Worm (Caenorhabditis elegans) whole organism, early embryonic: ENCODE results near the gene W06G6.11.
"Not testable (repeated sequence)": the region's sequence is repeated elsewhere in the genome, so short reads cannot be mapped to it uniquely, and the experiment has no call there.

Experiments used
- F13C5.2 ChIP-seq: sonication (generic microtip); optimal IDR thresholded peaks from 2 replicates; lab custom pipeline; 2017; ENCODE audit warnings: mild to moderate bottlenecking, missing genetic modification characterization, inconsistent platforms, missing compliant biosample characterization
- aly-1 ChIP-seq: sonication (generic microtip); optimal IDR thresholded peaks from 2 replicates; lab custom pipeline; 2016; ENCODE audit warnings: missing genetic modification characterization, missing compliant biosample characterization
- ama-1 ChIP-seq: fragments of 150-350 bp; optimal IDR thresholded peaks from 2 replicates; lab custom pipeline; 2014
- ceh-13 ChIP-seq: fragments of 200-800 bp; sonication (Bioruptor generic); optimal IDR thresholded peaks from 2 replicates; lab custom pipeline; 2018; ENCODE audit warnings: mild to moderate bottlenecking, missing genetic modification characterization, missing compliant biosample characterization
- ceh-36 ChIP-seq: sonication (generic microtip); optimal IDR thresholded peaks from 2 replicates; lab custom pipeline; 2016; ENCODE audit warnings: missing genetic modification characterization, inconsistent platforms, missing compliant biosample characterization
- flt-1 ChIP-seq: fragments of 200-800 bp; sonication (Bioruptor generic); IDR thresholded peaks from 2 replicates; pipeline ENCODE4 v1.3.6; 2022; ENCODE audit warnings: missing genetic modification characterization, missing compliant biosample characterization
- hmg-4 ChIP-seq: fragments of 200-800 bp; sonication (Bioruptor generic); optimal IDR thresholded peaks from 2 replicates; lab custom pipeline; 2018; ENCODE audit warnings: mild to moderate bottlenecking, missing genetic modification characterization, missing compliant biosample characterization
- hnd-1 ChIP-seq: sonication (generic microtip); optimal IDR thresholded peaks from 2 replicates; lab custom pipeline; 2016; ENCODE audit warnings: missing genetic modification characterization, missing compliant biosample characterization
- tra-4 ChIP-seq: sonication (generic microtip); optimal IDR thresholded peaks from 2 replicates; lab custom pipeline; 2017; ENCODE audit warnings: missing genetic modification characterization, missing compliant biosample characterization

DNA sequence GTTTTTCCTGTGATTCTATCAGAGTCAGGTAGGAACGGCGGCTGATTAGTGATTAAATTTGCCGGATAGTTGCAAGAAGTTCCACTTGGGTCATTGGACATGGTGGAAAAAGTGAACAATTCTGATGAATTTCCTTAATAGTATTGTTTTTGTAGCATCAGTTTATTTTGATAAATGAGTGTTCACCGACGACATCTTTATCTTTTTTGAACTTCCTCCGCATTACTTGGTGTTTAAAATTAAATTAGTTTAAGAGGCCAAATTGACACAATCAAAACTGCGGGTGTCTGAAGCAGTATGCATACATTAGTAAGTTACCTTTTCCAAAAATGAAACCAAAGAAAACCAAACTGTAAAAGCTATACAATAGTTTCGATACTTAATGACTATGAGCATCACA is at the start of gene W06G6.11:
- TF ChIP-seq F13C5.2 (tag; lab: Kevin White, UChicago); ama-1; ceh-36 (tag; lab: Kevin White, UChicago); aly-1 (tag; lab: Kevin White, UChicago); hmg-4 (GFP tag; lab: Kevin White, UChicago); flt-1 (GFP tag; lab: Robert Waterston, UW); ceh-13 (GFP tag; lab: Kevin White, UChicago); tra-4 (tag; lab: Kevin White, UChicago); hnd-1 (tag; lab: Kevin White, UChicago): not testable (repeated sequence)
